Worm (Caenorhabditis elegans): ENCODE measurements around the gene F23F12.3.

The F23F12.3 gene

ce11 chrIII:6525557-6525956 lies 25.2 kb downstream of the F23F12.3 start, which contains the start of gene oig-1:
Gene oig-1 (minus strand): TSS chrIII:6525657.
- no peak for TF ChIP-seq Y55F3AM.14 (GFP tag; optimal IDR thresholded peaks at IDR 0.05)
- no peak for TF ChIP-seq unc-55 (GFP tag; optimal IDR thresholded peaks at IDR 0.05)
- no peak for TF ChIP-seq ceh-16 (tag; optimal IDR thresholded peaks at IDR 0.05)
- no peak for TF ChIP-seq elt-1 (tag; optimal IDR thresholded peaks at IDR 0.05)
- no peak for TF ChIP-seq unc-39 (tag; optimal IDR thresholded peaks at IDR 0.05)
- no peak for TF ChIP-seq R02D3.7 (tag; optimal IDR thresholded peaks at IDR 0.05)
- TF ChIP-seq ZK546.5 (tag; optimal IDR thresholded peaks at IDR 0.05) = no peak
- no peak for TF ChIP-seq nhr-21 (tag; optimal IDR thresholded peaks at IDR 0.05)

DNA sequence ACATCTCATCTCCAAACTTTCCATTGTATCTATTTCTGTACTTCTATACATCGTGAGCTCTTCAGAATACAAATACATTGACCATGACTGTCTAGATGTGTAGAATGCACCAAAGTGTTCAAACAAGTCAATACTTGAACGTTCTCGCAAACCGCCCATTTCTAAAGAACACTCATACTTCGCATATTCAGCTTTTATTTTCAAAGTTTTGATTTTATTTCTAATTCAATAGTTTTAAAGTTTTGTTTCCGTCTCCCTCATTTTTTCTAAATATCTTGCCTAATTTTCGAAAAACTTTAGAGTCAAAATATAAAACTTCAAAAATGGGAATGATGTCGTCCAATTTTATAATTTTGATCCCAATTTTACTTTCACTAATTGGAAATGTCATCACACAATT lies 27.6 kb downstream of the F23F12.3 start, which contains the start of gene pqn-10:
Gene pqn-10 (plus strand): TSS at position 301 of the 400 bp plus-strand sequence.
- TF ChIP-seq nhr-77 (tag; optimal IDR thresholded peaks at IDR 0.05) = no peak
- TF ChIP-seq ceh-16 (tag; optimal IDR thresholded peaks at IDR 0.05) = no peak
- no peak for TF ChIP-seq Y55F3AM.14 (GFP tag; optimal IDR thresholded peaks at IDR 0.05)
- TF ChIP-seq unc-62 (GFP tag; optimal IDR thresholded peaks at IDR 0.05) = no peak
- TF ChIP-seq crh-2 (tag; optimal IDR thresholded peaks at IDR 0.05) = no peak
- no peak for TF ChIP-seq lin-11 (tag; optimal IDR thresholded peaks at IDR 0.05)
- no peak for TF ChIP-seq elt-1 (tag; optimal IDR thresholded peaks at IDR 0.05)
- TF ChIP-seq nhr-129 (tag; optimal IDR thresholded peaks at IDR 0.05) = no peak
- no peak for TF ChIP-seq egl-27 (tag; optimal IDR thresholded peaks at IDR 0.05)
- no peak for TF ChIP-seq lin-39 (tag; optimal IDR thresholded peaks at IDR 0.05)
- TF ChIP-seq lsy-2 (tag; optimal IDR thresholded peaks at IDR 0.05) = no peak
- no peak for TF ChIP-seq skn-1 (tag; optimal IDR thresholded peaks at IDR 0.05)

DNA sequence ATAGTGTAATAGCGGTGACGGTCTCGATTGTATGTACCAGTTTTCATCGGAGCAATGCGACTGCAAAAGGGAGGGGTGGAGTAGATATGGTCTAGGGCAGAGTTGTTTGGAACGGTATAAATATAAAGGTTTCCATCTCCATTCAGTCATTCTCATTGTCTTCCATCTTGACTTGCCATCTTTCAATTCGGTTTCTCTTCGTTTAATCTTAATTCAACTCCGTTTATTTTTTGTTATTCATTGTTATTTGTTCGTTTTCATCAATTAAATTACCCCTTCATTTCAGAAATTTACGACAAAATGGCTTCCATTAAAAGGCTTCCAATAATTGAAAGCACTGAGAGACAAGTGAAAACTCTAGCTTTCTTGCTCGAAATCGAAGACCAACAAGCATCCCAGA lies 30.8 kb downstream of the F23F12.3 start, which contains the start of gene C09E7.11:
Gene C09E7.11 (plus strand): TSS at position 301 of the 400 bp plus-strand sequence.
- TF ChIP-seq ZK546.5 (tag; optimal IDR thresholded peaks at IDR 0.05) (no peak), nhr-21 (tag; optimal IDR thresholded peaks at IDR 0.05) (no peak), nhr-12 (tag; optimal IDR thresholded peaks at IDR 0.05) (no peak), ceh-16 (tag; optimal IDR thresholded peaks at IDR 0.05) (no peak), elt-3 (tag; optimal IDR thresholded peaks at IDR 0.05) (no peak), elt-1 (tag; optimal IDR thresholded peaks at IDR 0.05) (no peak), zag-1 (tag; optimal IDR thresholded peaks at IDR 0.05) (no peak), lin-11 (tag; optimal IDR thresholded peaks at IDR 0.05) (no peak), nhr-237 (tag; optimal IDR thresholded peaks at IDR 0.05) (no peak), nhr-6 (tag; optimal IDR thresholded peaks at IDR 0.05) (no peak), nhr-77 (tag; optimal IDR thresholded peaks at IDR 0.05) (no peak), R02D3.7 (tag; optimal IDR thresholded peaks at IDR 0.05) (no peak), lin-39 (tag; optimal IDR thresholded peaks at IDR 0.05) (no peak), ama-1 (optimal IDR thresholded peaks at IDR 0.05) (no peak)

DNA sequence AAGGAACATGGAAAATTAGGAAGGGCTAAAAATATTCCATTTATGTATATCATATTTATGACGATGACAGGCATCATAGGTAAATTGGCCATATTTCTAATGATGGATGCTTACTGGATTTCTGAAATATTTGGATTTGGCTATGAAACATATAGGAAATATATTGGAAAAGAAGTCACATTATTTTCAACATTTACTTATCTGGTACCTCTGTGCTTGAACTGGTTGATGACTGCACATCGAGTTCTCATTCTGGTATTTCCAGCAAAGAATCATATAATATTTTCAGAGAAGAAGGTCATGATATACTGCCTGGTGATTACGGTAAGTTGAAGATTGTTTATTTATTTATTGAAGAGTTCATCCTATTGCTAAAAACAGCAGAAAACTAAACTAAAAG lies 32.3 kb downstream of the F23F12.3 start, which contains the start of gene srxa-5:
Gene srxa-5 (plus strand): TSS at position 301 of the 400 bp plus-strand sequence.
- TF ChIP-seq unc-62 (GFP tag; optimal IDR thresholded peaks at IDR 0.05) = no peak
- no peak for TF ChIP-seq lin-13 (GFP tag; optimal IDR thresholded peaks at IDR 0.05)
- no peak for TF ChIP-seq nhr-6 (tag; optimal IDR thresholded peaks at IDR 0.05)
- no peak for TF ChIP-seq mdl-1 (tag; optimal IDR thresholded peaks at IDR 0.05)
- TF ChIP-seq sma-9 (GFP tag; optimal IDR thresholded peaks at IDR 0.05) = no peak
- no peak for TF ChIP-seq sma-9 (tag; optimal IDR thresholded peaks at IDR 0.05)
- no peak for TF ChIP-seq fos-1 (tag; optimal IDR thresholded peaks at IDR 0.05)
- no peak for TF ChIP-seq elt-3 (tag; optimal IDR thresholded peaks at IDR 0.05)
- TF ChIP-seq gmeb-1 (tag; optimal IDR thresholded peaks at IDR 0.05) = no peak
- no peak for TF ChIP-seq snpc-4 (tag; optimal IDR thresholded peaks at IDR 0.05)
- no peak for TF ChIP-seq ceh-16 (tag; optimal IDR thresholded peaks at IDR 0.05)
- no peak for TF ChIP-seq skn-1 (tag; optimal IDR thresholded peaks at IDR 0.05)

ce11 chrIII:6536945-6537568 lies 36.7 kb downstream of the F23F12.3 start, which contains the start of gene C09E7.4:
Gene C09E7.4 (minus strand): TSS chrIII:6536995.
- TF ChIP-seq unc-55 (GFP tag; optimal IDR thresholded peaks at IDR 0.05) = peak; percentile 53
- TF ChIP-seq ZK546.5 (tag; optimal IDR thresholded peaks at IDR 0.05) = no peak
- peak; percentile 48 for TF ChIP-seq sem-4 (tag; optimal IDR thresholded peaks at IDR 0.05)
- TF ChIP-seq lin-11 (tag; optimal IDR thresholded peaks at IDR 0.05) = peak; percentile 22
- TF ChIP-seq zag-1 (tag; optimal IDR thresholded peaks at IDR 0.05) = no peak
- TF ChIP-seq nhr-129 (tag; optimal IDR thresholded peaks at IDR 0.05) = peak; percentile 66
- TF ChIP-seq nhr-23 (tag; optimal IDR thresholded peaks at IDR 0.05) = no peak
- TF ChIP-seq C34F6.9 (tag; optimal IDR thresholded peaks at IDR 0.05) = peak; percentile 51
- no peak for TF ChIP-seq ama-1 (optimal IDR thresholded peaks at IDR 0.05)
- no peak for TF ChIP-seq blmp-1 (tag; optimal IDR thresholded peaks at IDR 0.05; ENCODE audit: insufficient read depth)
- TF ChIP-seq crh-2 (tag; optimal IDR thresholded peaks at IDR 0.05) = peak; percentile 20
- no peak for TF ChIP-seq peb-1 (tag; optimal IDR thresholded peaks at IDR 0.05)
- TF ChIP-seq F13H6.1 (tag; optimal IDR thresholded peaks at IDR 0.05) = peak; percentile 45
- TF ChIP-seq nhr-11 (tag; optimal IDR thresholded peaks at IDR 0.05) = no peak
- no peak for TF ChIP-seq unc-39 (tag; optimal IDR thresholded peaks at IDR 0.05)
- no peak for TF ChIP-seq unc-62 (GFP tag; optimal IDR thresholded peaks at IDR 0.05)

Data from whole organism, L2 larva.